Worm (Caenorhabditis elegans): ENCODE measurements around the gene F57C2.4.
A peak's percentile ranks its signal among the peaks of the same experiment; 100 is the strongest.

Gene F57C2.4

DNA sequence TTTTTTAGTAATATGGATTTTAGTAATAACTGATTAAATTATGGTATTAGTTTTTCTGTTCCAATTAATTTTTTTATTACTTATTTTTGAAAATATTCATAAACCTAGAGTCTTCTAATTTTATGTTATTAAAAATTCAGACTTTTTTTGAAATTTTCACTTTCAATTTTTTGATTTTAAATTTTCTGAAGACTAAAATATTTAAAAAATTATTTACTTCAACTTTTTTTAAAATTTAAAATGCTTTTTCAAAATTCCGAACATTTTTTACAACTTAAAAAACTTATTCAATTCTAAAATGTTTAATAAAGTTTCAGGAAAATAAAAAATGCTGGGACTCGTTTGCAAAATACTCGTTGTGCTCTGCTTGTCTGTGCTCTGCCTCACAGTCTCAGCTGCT lies 25.5 kb downstream of the F57C2.4 start, which contains the start of gene nlp-41:
Gene nlp-41, plus strand, starts transcription at position 301 of the 400 bp plus-strand sequence.
- no peak for TF ChIP-seq T22C8.4 (GFP tag; IDR thresholded peaks at IDR 0.05)
- TF ChIP-seq ztf-23 (GFP tag; IDR thresholded peaks at IDR 0.05), result no peak
- TF ChIP-seq med-1 (GFP tag; optimal IDR thresholded peaks at IDR 0.05; ENCODE audit: insufficient read depth), result no peak
- TF ChIP-seq ref-1 (GFP tag; conservative IDR thresholded peaks at IDR 0.05), result no peak
- no peak for TF ChIP-seq flt-1 (GFP tag; IDR thresholded peaks at IDR 0.05)
- TF ChIP-seq ztf-29 (GFP tag; IDR thresholded peaks at IDR 0.05), result no peak
- TF ChIP-seq klf-2 (GFP tag; conservative IDR thresholded peaks at IDR 0.05), result no peak
- no peak for TF ChIP-seq tab-1 (GFP tag; IDR thresholded peaks at IDR 0.05)
- no peak for TF ChIP-seq cog-1 (tag; optimal IDR thresholded peaks at IDR 0.05)

DNA sequence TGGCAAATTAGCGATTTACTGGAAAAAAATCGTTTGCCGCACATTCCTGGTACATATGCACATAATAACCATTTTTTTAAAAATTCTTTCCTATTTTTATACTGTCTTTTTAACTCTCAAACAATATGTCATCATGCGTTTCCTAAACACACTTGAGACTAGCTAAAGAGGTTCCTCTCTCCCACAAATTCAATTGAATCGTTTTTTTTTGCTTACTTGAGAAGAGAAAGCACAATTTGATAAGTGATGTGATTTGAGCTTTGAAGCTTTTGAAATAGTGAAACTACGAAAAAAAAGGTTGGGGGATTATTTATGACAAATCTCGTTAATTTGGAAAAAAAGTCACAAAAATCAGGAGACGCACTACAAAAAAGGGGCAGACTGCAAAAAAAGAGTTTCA lies 29.9 kb downstream of the F57C2.4 start:
- TF ChIP-seq med-1 (GFP tag; optimal IDR thresholded peaks at IDR 0.05; ENCODE audit: insufficient read depth) (no peak), flt-1 (GFP tag; IDR thresholded peaks at IDR 0.05) (no peak), tab-1 (GFP tag; IDR thresholded peaks at IDR 0.05) (no peak), ref-1 (GFP tag; conservative IDR thresholded peaks at IDR 0.05) (no peak), T22C8.4 (GFP tag; IDR thresholded peaks at IDR 0.05) (no peak), klf-2 (GFP tag; conservative IDR thresholded peaks at IDR 0.05) (no peak), cog-1 (tag; optimal IDR thresholded peaks at IDR 0.05) (no peak), ztf-29 (GFP tag; IDR thresholded peaks at IDR 0.05) (no peak), ztf-23 (GFP tag; IDR thresholded peaks at IDR 0.05) (no peak)

DNA sequence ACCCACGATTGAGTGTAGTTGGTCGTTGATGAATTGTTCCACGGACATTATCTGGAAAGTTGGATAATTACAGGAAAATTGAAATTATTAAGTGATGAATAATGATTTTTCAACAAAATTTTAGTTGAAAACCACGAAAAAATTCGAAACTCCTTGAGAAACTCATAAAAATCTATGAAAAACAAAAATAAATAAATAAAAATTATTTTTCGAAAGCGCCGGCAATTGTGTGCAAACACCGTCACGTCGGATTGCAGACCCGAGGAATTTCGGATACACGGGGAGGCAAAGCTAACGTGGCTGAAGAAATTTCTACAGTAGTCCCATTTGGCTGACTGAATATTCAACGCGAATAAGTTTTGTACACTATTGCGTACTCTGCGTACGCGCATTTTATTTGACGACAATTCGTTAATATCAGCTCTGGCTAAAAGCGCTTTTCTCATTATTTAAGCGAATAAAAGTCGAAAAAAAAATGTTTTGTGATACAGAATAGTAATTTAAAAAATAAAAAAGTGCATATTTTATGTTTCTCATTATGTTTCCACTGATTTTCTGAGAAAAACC lies 36.5 kb downstream of the F57C2.4 start, which contains the start of gene mog-4:
Gene mog-4, minus strand, starts transcription at position 51 of the 567 bp plus-strand sequence.
- TF ChIP-seq ztf-23 (GFP tag; IDR thresholded peaks at IDR 0.05) (peak; percentile 92), ztf-29 (GFP tag; IDR thresholded peaks at IDR 0.05) (peak; percentile 74), klf-2 (GFP tag; conservative IDR thresholded peaks at IDR 0.05) (peak; percentile 79), cog-1 (tag; optimal IDR thresholded peaks at IDR 0.05) (peak; percentile 61), flt-1 (GFP tag; IDR thresholded peaks at IDR 0.05) (peak; percentile 91)

DNA sequence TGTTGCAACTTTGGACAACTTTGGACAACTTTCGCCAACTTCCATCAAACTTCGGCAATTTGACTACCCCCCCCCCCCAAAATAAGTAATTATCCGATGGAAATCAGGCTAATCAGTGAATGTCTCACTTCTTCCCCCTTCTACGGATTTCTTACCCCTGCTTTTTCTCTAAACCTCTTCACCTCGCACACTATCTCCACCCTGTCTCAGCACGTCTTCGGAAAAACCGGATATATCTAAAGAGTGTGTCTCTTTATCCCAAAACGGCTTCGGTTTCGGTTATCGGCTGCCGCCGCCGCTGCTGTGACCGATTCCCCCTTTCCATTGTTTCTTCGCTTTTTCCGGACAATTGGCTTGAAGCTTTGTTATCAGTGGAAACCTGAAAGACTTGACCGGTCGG lies 42.7 kb downstream of the F57C2.4 start:
- no peak for TF ChIP-seq T22C8.4 (GFP tag; IDR thresholded peaks at IDR 0.05)
- TF ChIP-seq flt-1 (GFP tag; IDR thresholded peaks at IDR 0.05), result no peak
- 0 out of 2 replicates have a peak, but pooled peaks have one; percentile 41 for TF ChIP-seq ztf-23 (GFP tag; IDR thresholded peaks at IDR 0.05)

DNA sequence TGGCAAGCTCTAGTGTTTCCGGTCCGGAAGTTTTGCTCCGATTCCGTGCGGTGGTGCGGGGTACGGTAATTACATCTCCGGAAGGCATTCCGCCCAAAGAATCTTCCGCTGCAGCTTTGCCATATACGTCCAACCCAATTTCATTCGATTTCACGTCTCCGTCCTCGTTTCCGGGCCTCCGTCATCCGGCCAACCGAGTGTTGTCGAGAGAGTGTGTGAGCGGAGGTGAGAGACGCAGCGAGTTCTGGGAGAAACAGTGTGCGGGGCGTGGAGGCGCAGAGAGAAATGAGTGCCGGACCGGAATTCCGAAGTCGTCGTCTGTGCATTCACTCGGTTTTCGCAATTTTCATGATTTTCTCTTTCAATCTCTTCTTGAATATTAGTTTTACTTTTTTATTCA lies 44.2 kb downstream of the F57C2.4 start:
- TF ChIP-seq klf-2 (GFP tag; conservative IDR thresholded peaks at IDR 0.05) (no peak), tab-1 (GFP tag; IDR thresholded peaks at IDR 0.05) (no peak), ref-1 (GFP tag; conservative IDR thresholded peaks at IDR 0.05) (no peak), ztf-29 (GFP tag; IDR thresholded peaks at IDR 0.05) (no peak), cog-1 (tag; optimal IDR thresholded peaks at IDR 0.05) (no peak), T22C8.4 (GFP tag; IDR thresholded peaks at IDR 0.05) (no peak), ztf-23 (GFP tag; IDR thresholded peaks at IDR 0.05) (no peak), med-1 (GFP tag; optimal IDR thresholded peaks at IDR 0.05; ENCODE audit: insufficient read depth) (no peak), flt-1 (GFP tag; IDR thresholded peaks at IDR 0.05) (no peak)

DNA sequence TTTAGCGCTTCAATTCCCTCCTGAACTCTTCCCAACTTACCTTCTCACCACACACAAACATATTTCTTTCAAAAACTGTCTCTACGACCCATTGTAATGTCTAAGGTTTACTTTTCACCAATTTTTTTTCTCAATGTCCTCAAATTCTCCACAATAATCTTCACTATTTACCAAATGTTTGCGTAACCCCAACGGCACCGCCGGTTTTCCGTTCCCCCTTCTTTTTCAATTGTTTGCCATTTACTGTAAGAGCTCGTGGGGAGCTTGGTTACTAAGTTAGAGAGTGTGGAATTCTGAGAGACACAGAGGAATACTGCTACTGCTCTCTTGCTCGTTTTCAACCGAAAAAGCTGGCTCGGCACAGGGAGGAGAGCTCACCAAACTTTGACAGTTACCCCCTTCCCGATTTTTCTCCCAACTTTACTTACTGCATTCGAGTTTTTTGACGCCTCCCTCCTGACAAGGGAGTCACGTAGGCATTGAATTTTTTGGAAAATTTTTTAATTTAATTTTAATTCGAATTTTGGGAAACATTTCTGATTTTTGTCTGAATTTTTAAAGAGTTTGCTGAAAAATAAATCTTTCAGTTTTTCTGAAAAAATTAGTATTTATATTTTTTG lies 45.5 kb downstream of the F57C2.4 start:
- TF ChIP-seq ztf-23 (GFP tag; IDR thresholded peaks at IDR 0.05), result no peak
- TF ChIP-seq ztf-29 (GFP tag; IDR thresholded peaks at IDR 0.05), result no peak
- TF ChIP-seq cog-1 (tag; optimal IDR thresholded peaks at IDR 0.05), result no peak
- no peak for TF ChIP-seq klf-2 (GFP tag; conservative IDR thresholded peaks at IDR 0.05)
- TF ChIP-seq tab-1 (GFP tag; IDR thresholded peaks at IDR 0.05), result no peak

DNA sequence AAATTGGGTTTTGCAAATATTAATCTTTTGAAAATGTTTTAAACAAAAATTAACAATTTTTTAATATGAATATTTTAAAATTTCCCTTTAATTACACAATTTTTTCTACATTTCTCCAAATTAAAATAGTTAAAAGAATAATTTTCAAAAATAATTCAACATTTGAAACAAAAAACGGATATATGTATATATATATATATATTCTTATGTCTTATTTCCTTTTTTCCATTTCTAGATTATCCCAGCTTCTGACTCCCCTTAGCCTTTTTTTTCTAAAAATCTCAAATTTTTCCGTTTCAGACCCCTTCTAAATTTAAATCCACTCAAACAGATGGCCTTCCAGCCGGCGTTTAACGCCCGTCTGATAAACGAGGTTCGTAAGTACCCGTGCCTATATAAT lies 48.2 kb downstream of the F57C2.4 start, which contains the start of gene madf-5:
Gene madf-5, plus strand, starts transcription at position 301 of the 400 bp plus-strand sequence.
- TF ChIP-seq med-1 (GFP tag; optimal IDR thresholded peaks at IDR 0.05; ENCODE audit: insufficient read depth) (no peak), T22C8.4 (GFP tag; IDR thresholded peaks at IDR 0.05) (no peak), cog-1 (tag; optimal IDR thresholded peaks at IDR 0.05) (no peak), flt-1 (GFP tag; IDR thresholded peaks at IDR 0.05) (no peak), ref-1 (GFP tag; conservative IDR thresholded peaks at IDR 0.05) (no peak), tab-1 (GFP tag; IDR thresholded peaks at IDR 0.05) (no peak), ztf-23 (GFP tag; IDR thresholded peaks at IDR 0.05) (no peak), ztf-29 (GFP tag; IDR thresholded peaks at IDR 0.05) (no peak), klf-2 (GFP tag; conservative IDR thresholded peaks at IDR 0.05) (no peak)

DNA sequence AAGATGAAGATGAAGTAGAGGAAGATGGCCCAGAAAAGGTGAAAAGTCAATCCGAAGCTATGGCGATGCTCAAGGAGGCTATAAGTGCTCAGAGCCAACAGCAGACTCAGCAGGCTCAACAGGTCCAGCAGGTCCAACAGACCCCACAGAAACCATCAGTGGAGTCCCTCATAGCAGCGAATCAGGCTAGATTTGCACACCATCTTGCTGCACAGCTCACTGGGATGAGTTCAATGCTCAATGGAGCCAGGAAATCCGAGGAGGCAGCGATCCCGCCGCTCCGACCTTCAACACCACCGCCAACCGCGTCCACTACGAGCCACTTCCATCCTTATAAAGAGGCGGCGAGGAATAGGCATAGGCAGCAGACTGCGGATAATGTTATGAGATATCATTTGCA lies 49.7 kb downstream of the F57C2.4 start:
- no peak for TF ChIP-seq ztf-23 (GFP tag; IDR thresholded peaks at IDR 0.05)
- TF ChIP-seq med-1 (GFP tag; optimal IDR thresholded peaks at IDR 0.05; ENCODE audit: insufficient read depth), result no peak
- no peak for TF ChIP-seq flt-1 (GFP tag; IDR thresholded peaks at IDR 0.05)
- no peak for TF ChIP-seq tab-1 (GFP tag; IDR thresholded peaks at IDR 0.05)
- no peak for TF ChIP-seq T22C8.4 (GFP tag; IDR thresholded peaks at IDR 0.05)
- no peak for TF ChIP-seq cog-1 (tag; optimal IDR thresholded peaks at IDR 0.05)
- no peak for TF ChIP-seq ref-1 (GFP tag; conservative IDR thresholded peaks at IDR 0.05)
- TF ChIP-seq klf-2 (GFP tag; conservative IDR thresholded peaks at IDR 0.05), result no peak
- TF ChIP-seq ztf-29 (GFP tag; IDR thresholded peaks at IDR 0.05), result no peak

All from whole organism, midembryonic.